Fruit fly (Drosophila melanogaster) whole organism: ENCODE measurements around the gene CG12446.

Experiments used
- CG8478 ChIP-seq: fragments of >200 bp; optimal IDR thresholded peaks from 2 replicates; lab custom pipeline; 2018; ENCODE audit warnings: inconsistent platforms
- Dll ChIP-seq: fragments of >200 bp; optimal IDR thresholded peaks from 2 replicates; lab custom pipeline; 2017
- EcR ChIP-seq, 2 experiments: fragments of >200 bp; optimal IDR thresholded peaks; 2 replicates each; lab custom pipeline; 2017; ENCODE audit warnings: missing biosample characterization in 2 of 2, missing genetic modification characterization in 2 of 2, missing genetic modification reagents in 2 of 2
- pan ChIP-seq: fragments of >200 bp; optimal IDR thresholded peaks from 2 replicates; lab custom pipeline; 2017
- psq ChIP-seq: fragments of >200 bp; optimal IDR thresholded peaks from 2 replicates; lab custom pipeline; 2017
- usp ChIP-seq: fragments of >200 bp; optimal IDR thresholded peaks from 2 replicates; lab custom pipeline; 2017; ENCODE audit warnings: missing biosample characterization, missing genetic modification characterization, mixed read lengths

The CG12446 gene

dm6 chrX:22796073-22796472 lies 15.7 kb downstream of the CG12446 start:
- TF ChIP-seq pan (lab: Kevin White, UChicago) = no peak
- TF ChIP-seq psq (lab: Kevin White, UChicago) = no peak
- TF ChIP-seq usp = no peak
- TF ChIP-seq Dll (lab: Kevin White, UChicago) = no peak
- no peak for TF ChIP-seq CG8478 (lab: Kevin White, UChicago)
- no peak for TF ChIP-seq EcR (GFP tag; optimal IDR thresholded peaks at IDR 0.05; lab: Kevin White, UChicago)
